Worm (Caenorhabditis elegans): ENCODE measurements around the gene F40F8.12.

DNA sequence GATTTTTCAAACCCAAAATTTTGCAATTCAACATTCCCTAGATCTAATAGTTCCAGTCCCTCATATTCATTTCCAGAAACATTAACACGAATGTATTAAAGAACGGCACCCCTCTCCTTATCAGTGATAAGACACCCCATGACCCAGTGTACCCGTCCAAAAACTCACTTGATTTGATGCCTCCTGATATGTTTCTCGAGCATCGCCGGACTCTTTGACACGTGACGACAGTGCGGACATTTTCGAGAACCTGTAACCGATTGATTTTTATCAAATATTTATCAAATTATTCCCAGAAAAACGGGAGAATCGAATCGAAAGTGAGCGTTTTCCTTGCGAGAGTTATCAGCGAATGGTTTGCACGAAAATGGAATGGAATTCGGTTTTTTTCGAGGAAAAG lies 21.4 kb downstream of the F40F8.12 start:
- TF ChIP-seq W03F9.2 (tag; optimal IDR thresholded peaks at IDR 0.05) (no peak), dao-5 (tag; optimal IDR thresholded peaks at IDR 0.05) (no peak)

Measured in whole organism, L4/young adult.